Fruit fly (Drosophila melanogaster): Measurements from ENCODE around the gene CG14518.

dm6 chr3R:29020366-29020765, 4.4 kb upstream of the CG14518 start, which contains the start of gene wat:
- TF ChIP-seq insv (optimal IDR thresholded peaks at IDR 0.05) (no peak), Sin3A (optimal IDR thresholded peaks at IDR 0.05) (no peak)
